Worm (Caenorhabditis elegans): ENCODE measurements around the gene cdk-12.

The cdk-12 gene

DNA sequence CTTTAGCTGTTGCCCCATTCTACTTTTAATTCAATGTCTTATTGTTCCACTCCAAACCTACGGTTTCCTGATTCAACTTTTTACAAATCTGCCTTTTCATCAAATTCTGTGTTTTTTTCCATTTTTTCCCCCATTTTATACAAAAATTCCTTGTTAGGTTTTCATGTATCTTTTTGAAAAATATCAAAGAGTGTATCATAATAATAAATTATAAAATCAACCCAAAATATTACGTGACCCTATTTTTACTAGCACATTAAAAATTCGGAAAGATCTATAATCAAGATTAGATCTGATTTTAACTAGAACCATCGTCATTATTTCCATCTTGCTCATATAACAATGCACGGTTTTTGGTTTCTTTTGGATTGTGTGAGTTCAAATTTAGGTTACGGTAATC, 12.7 kb upstream of the cdk-12 start, which contains the start of gene H38K22.6:
TSS of gene H38K22.6 (plus strand) at position 301 of the 400 bp plus-strand sequence.
- no peak for TF ChIP-seq unc-62 (GFP tag; optimal IDR thresholded peaks at IDR 0.05)

DNA sequence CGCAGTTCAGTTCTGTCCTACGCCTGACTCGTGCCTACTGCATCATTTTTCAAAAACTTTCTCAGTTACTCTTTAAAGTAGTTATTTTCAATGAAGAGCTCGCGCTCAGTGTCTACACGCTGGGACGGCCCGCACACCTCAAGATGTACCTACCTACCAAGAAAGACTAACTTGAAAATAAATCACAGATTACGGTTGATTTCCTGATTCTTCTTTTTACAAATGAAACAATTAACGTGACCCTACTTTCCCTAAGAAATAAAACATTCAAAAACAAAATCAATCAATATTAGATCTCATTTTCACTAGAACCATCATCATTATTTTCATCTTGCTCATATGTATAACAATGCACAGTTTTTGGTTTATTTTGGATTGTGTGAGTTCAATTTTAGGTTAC, 11.4 kb upstream of the cdk-12 start, which contains the start of gene H38K22.7:
TSS of gene H38K22.7 (plus strand) at position 301 of the 400 bp plus-strand sequence.
- TF ChIP-seq unc-62 (GFP tag; optimal IDR thresholded peaks at IDR 0.05) = no peak

DNA sequence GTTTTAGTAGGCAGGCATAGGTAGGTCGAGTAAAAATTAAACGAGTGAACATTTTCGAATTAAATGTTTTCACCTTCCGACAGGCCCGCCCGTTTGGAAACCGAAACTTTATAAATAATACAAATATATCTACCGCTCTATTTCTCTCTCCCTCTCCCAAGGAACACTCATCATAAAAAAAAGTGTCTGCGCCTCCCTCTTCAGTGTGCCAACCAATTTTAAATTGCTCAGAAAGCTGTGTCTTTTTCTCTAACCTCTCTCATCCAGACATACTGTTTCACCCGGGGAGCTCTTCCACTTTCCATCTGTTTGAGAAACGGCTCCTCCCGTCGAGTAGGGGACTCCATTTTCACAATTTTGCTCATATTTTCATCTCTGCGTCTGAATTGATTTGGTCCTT, 9.7 kb upstream of the cdk-12 start:
- no peak for TF ChIP-seq unc-62 (GFP tag; optimal IDR thresholded peaks at IDR 0.05)

DNA sequence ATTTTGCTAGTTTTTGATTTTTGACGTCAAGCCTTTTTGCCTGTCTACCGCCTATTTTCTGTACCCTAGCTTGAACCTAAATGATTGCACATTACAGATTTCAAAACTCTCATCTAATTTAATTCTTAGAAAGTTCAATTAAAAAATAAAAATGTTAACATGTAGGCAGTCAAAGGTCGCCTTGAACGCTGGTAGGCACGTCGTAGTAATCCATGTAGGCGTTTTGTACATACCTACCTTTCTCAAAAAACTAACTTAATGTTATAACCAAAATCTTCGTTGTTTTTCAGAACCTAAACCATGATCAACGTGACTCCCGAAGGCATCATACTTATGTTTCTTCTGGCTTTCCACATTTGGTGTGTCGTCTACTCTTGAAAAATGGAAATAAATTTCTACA, 8.9 kb upstream of the cdk-12 start, which contains the start of gene H38K22.9:
TSS of gene H38K22.9 (plus strand) at position 301 of the 400 bp plus-strand sequence.
- no peak for TF ChIP-seq unc-62 (GFP tag; optimal IDR thresholded peaks at IDR 0.05)

DNA sequence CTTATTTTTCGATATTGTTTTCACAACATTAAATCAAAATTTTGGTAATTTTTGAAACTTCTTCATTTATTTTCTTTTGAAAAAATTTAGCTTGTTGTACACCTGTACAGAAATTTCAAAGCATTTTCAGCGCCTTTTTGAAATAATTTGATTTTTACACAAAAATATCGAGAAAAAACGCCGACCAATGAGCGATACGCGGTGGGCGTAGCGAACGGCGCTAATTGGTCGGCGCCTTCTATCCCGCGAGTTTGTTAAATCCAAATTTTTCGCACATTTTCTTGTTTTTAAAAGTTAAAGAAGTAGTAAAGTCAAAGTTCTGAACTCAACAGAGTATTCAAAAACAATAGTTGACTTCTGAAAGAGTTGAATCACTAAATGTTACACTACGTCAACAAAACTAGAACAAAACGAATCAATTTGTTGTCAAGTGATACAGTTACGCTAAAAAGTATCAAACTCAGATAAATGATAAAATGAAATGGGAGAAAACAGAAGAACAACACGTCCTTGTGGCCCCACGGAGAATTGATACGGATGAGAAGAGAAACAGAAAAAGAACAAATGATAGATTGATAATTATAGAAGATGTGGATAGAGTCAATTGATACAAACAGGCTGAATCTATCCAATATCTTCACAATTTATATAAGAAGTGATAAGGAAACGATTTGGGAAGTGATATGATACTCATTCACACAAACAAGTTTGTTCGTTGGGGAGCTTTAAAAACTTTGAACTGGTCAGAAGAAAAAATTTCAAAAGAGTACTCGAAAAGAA, 4.4 kb upstream of the cdk-12 start:
- TF ChIP-seq unc-62 (GFP tag; optimal IDR thresholded peaks at IDR 0.05) = no peak

DNA sequence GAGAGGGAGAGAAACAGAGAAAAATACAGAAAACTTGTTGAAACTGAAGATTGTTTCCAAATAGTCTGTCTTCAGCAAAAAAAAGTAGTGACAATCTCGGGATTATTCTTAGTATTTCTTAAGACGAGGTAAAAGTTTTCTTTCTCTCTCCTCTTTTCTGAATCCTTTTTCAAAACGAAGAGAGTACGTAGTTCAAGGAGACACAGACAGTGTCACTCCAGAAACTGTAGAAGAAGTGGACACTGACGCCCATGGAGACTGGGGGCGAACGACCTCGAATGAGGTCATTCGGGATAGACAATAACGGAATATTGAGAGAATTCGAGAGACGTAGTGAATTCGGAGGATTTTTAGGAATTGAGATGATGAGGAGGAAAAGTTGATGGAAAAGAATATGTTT, 1.8 kb upstream of the cdk-12 start, which contains the start of gene gly-6:
TSS of gene gly-6 (minus strand) at position 245 of the 400 bp plus-strand sequence.
- no peak for TF ChIP-seq unc-62 (GFP tag; optimal IDR thresholded peaks at IDR 0.05)

DNA sequence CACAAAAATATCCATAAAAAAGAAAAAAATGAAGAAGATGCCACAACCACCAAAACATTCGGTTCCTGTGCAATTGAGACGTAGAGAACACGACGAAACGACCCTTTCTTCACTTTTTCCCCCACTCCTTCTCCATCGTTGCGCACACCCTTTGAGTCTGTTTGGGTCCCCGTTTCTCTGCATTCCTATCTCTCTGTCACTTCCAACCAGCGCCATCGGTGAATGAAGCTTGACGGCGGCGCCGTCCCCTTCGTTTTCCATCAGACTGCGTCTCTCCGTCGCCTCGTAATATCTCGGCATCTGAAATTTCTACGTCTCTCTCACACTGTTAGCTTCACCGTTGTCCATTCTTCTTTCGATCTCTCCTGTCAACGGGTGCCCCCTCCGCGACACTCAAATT, 2.8 kb downstream of the cdk-12 start:
- TF ChIP-seq unc-62 (GFP tag; optimal IDR thresholded peaks at IDR 0.05) = no peak

DNA sequence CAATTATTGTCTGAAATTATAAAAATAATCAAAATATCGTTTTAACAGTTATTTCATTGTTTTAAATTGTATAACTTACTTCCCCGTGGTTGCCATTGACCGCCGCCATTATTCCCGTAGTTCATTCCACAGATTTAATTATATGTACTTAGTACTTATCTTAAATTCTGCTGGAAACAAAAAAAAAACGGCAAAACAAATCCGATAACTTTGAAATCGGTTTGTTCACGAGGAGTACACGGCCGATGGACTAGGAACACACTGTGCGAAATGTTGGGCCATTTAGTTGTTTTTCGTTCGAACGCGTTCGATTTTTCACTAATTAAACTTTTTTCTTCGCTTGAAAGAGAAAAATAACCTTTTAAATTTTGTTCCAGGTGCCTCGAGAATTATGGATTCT, 10.3 kb downstream of the cdk-12 start, which contains the start of the genes B0285.3 and lcmt-1:
TSS of gene B0285.3 (minus strand) at position 267 of the 400 bp plus-strand sequence.
TSS of gene lcmt-1 (plus strand) at position 377 of the 400 bp plus-strand sequence.
- no peak for TF ChIP-seq unc-62 (GFP tag; optimal IDR thresholded peaks at IDR 0.05)

DNA sequence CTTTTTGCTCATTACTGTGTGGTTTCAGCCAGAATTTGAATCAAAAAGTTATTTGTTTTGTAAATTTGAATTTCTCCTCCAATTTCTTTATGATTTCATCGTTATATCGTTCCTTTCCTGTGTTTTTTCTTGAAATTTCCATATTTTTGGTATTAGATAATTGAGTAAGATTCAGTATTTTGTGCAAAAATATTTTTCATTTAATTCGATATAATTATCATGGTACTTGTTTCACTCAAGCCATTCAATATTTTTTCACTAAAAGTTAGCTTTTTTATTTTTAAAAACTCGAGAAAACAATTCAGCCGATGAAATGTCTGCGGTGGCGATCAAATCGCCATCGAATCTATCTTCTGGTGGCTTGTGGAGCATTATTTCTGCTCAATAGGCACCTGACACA, 12.2 kb downstream of the cdk-12 start, which contains the start of gene hse-5:
TSS of gene hse-5 (plus strand) at position 301 of the 400 bp plus-strand sequence.
- TF ChIP-seq unc-62 (GFP tag; optimal IDR thresholded peaks at IDR 0.05) = no peak

DNA sequence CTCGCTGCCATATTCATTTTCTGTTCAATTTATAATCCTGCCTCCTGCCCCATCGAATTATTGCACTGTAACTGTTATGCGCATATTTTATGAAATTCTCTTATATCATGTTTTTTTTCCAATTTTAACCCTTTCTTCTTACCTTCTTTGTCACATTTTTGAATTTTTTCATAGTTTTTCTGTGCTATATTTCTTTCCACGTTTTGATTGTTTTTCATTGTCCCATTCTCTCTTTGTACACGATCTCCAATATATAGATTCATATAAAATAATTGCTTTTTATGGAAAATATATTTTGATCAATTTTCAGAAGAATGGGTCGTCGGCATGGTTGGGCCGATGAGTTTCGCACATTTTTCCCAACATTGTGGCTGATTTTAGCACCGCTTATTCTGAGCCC, 17.0 kb downstream of the cdk-12 start, which contains the start of gene B0285.6:
TSS of gene B0285.6 (plus strand) at position 301 of the 400 bp plus-strand sequence.
- TF ChIP-seq unc-62 (GFP tag; optimal IDR thresholded peaks at IDR 0.05) = no peak

DNA sequence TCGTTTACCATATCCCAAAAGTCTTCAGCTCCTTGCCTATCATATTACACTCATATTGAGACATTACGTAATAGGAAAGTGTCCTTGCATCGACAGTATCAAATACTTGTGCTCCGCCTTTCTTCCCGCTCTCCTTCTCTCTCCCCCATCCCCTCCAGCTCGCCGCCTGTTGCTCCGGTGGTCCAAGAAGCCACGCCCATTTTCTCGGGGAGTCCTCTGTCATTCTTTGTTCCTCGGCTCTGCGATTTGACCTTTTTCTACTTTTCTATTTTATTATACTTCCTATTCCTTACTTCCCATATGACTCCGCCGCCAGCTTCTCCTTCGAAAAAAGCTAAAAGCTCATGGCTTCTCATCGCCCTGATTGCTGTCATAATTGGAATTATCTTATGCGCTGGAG, 23.6 kb downstream of the cdk-12 start, which contains the start of gene mnp-1:
TSS of gene mnp-1 (plus strand) at position 211 of the 400 bp plus-strand sequence.
- no peak for TF ChIP-seq unc-62 (GFP tag; optimal IDR thresholded peaks at IDR 0.05)

DNA sequence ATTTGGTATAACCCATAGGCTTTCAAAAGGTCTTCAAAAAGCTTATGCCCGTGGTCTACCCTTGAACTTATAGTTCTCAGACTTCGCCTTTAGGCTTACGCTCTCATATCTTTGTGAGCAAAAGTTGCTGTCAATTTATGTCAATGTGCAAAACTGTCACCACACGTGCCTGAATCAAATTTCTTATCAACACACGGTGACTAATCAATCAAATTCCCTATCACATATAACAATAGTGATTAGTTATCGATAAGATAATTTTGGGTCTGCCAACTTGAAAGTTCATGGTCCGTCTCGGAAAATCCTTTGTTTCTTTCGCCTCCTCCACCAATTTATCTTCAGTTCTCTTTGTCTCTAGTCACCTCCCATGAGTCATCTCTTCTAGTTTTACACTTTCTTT, 24.6 kb downstream of the cdk-12 start:
- TF ChIP-seq unc-62 (GFP tag; optimal IDR thresholded peaks at IDR 0.05) = no peak

DNA sequence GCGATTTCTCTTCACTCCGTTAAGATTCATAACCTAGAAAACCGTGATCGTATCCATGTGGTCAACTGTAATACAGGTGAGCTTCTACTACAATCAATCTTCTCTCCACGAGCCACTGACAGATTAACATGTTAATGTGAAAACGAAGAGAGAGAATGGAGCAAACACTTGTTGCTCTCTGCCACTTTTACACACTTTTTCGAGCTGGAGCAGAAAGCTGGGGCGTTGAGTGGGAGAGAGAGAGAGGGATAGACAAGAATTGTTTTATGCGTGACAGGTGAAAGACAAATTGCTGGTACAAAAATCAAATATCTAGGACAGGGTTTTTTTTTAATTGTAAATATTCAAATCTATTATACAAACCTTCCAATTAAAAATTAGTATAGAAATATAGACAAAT, 25.6 kb downstream of the cdk-12 start:
- TF ChIP-seq unc-62 (GFP tag; optimal IDR thresholded peaks at IDR 0.05) = no peak

DNA sequence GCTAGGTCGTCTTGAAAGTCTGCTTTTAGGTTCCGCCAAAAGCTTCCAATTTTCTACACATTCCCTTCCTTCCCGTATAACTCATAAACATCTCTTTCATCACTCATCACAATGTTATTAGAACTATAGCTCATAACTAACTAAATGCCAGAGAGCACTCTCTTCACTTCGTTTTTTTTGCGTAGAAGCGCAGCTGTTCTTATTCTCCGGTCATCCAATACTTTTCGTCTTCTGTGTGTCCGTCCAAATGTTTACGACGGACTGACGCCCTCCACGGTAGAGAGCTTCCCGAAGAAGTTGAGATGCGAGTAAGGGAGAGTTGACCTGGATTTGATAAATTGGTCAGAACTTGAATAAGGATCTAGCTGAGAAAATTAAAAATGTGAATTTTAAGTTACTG, 26.4 kb downstream of the cdk-12 start:
- no peak for TF ChIP-seq unc-62 (GFP tag; optimal IDR thresholded peaks at IDR 0.05)

DNA sequence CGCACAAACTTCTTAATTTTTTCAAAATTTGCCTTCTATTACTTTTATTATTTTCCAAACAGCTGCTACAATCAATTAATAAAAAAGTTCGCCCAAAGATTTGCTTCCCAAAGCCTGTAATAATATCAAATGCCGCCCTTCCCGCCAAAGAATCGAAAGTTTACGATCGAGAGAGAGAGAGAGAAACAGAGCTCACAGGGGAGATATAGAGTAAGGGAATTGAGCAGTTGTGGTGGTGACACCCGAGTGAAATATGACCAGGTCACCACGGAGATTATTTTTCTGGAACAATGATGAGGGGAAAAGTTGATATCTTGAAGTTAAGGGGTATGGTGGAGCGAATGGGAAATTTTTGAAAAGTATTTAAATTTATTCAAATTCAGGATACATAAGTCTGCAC, 27.1 kb downstream of the cdk-12 start:
- no peak for TF ChIP-seq unc-62 (GFP tag; optimal IDR thresholded peaks at IDR 0.05)

DNA sequence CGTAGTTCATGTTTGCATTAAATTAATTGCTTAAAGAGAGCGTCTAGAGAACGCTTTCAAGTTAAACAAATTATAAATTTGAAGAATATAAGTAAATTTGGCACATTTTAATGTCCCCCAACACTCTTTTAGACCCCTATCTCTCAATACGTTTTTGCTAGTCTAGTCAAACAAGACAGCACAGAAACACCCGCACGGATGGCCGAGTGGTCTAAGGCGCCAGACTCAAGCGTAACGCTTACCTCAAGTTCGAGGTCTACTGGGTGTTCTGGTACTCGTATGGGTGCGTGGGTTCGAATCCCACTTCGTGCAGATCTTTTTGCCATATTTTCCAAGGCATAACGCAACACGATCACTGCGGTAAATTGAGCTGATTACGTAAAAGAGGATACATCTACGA, 29.5 kb downstream of the cdk-12 start:
- no peak for TF ChIP-seq unc-62 (GFP tag; optimal IDR thresholded peaks at IDR 0.05)

DNA sequence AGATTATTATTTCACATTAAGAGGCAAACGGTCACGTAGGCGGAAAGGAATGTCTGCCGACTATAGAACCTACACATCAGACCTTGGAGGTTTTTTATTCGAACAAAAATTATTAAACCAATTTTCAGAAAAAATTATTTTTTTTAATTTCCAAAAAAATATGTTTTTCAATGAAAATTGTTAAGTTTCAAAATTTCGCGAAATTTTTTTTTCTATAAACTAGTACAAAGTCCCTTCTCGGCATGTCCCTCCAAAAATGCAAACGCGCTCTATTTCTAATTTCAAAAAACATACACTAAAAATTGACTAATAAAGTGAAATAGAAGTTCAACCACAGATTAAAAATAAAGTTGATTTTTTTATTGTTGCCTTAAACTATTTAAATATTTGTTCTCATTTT, 32.2 kb downstream of the cdk-12 start, which contains the start of gene ckb-1:
TSS of gene ckb-1 (plus strand) at position 301 of the 400 bp plus-strand sequence.
- TF ChIP-seq unc-62 (GFP tag; optimal IDR thresholded peaks at IDR 0.05) = no peak
